Fruit fly (Drosophila melanogaster): ENCODE results near the gene Snmp1.

Snmp1 gene

dm6 chr3R:21163318-21163828 is 4.6 kb downstream of the Snmp1 start, which contains the start of gene CG5810 (continued):
- no peak for TF ChIP-seq HLH3B (GFP tag; IDR thresholded peaks at IDR 0.05)
- TF ChIP-seq E2f2 (GFP tag; IDR thresholded peaks at IDR 0.05), result no peak
- TF ChIP-seq esg (GFP tag; conservative IDR thresholded peaks at IDR 0.05), result no peak
- peak; percentile 93 for TF ChIP-seq B-H2 (GFP tag; optimal IDR thresholded peaks at IDR 0.05)
- no peak for TF ChIP-seq CG8388 (GFP tag; optimal IDR thresholded peaks at IDR 0.05)
- TF ChIP-seq CG11695 (GFP tag; IDR thresholded peaks at IDR 0.05), result 0 out of 3 replicates have a peak, but pooled peaks have one; percentile 9
- peak; percentile 58 for TF ChIP-seq CG17385 (GFP tag; optimal IDR thresholded peaks at IDR 0.05)
- TF ChIP-seq CG14441 (GFP tag; IDR thresholded peaks at IDR 0.05), result no peak
- TF ChIP-seq Fer1 (GFP tag; optimal IDR thresholded peaks at IDR 0.05), result peak; percentile 48
- TF ChIP-seq Atf6 (GFP tag; IDR thresholded peaks at IDR 0.05), result peak; percentile 57; the same call in 1 of the 2 replicates
- TF ChIP-seq NFAT (GFP tag; IDR thresholded peaks at IDR 0.05), result no peak
- peak; percentile 60 for TF ChIP-seq cwo (GFP tag; optimal IDR thresholded peaks at IDR 0.05)
- no peak for TF ChIP-seq gem (tag; optimal IDR thresholded peaks at IDR 0.05)
- peak; percentile 22 for TF ChIP-seq fd3F (GFP tag; optimal IDR thresholded peaks at IDR 0.05)
- no peak for TF ChIP-seq Mad (GFP tag; optimal IDR thresholded peaks at IDR 0.05)
- no peak for TF ChIP-seq tio (GFP tag; optimal IDR thresholded peaks at IDR 0.05)
- TF ChIP-seq CG2678 (tag; optimal IDR thresholded peaks at IDR 0.05), result peak; percentile 55
- no peak for TF ChIP-seq CG2129 (GFP tag; IDR thresholded peaks at IDR 0.05; ENCODE audit: partially characterized antibody)
- peak; percentile 9 for TF ChIP-seq Nf-YC (tag; optimal IDR thresholded peaks at IDR 0.05)
- no peak for TF ChIP-seq kah (GFP tag; optimal IDR thresholded peaks at IDR 0.05)
- no peak for TF ChIP-seq Hmx (GFP tag; optimal IDR thresholded peaks at IDR 0.05)
- TF ChIP-seq mirr (GFP tag; optimal IDR thresholded peaks at IDR 0.05), result peak; percentile 81
- TF ChIP-seq Nf-YB (GFP tag; optimal IDR thresholded peaks at IDR 0.05), result no peak
- no peak for TF ChIP-seq CG1233 (GFP tag; optimal IDR thresholded peaks at IDR 0.05)
- no peak for TF ChIP-seq pros (GFP tag; optimal IDR thresholded peaks at IDR 0.05)
- no peak for TF ChIP-seq trh (GFP tag; optimal IDR thresholded peaks at IDR 0.05)
- peak in 1 of 2 experiments; percentile 66 for TF ChIP-seq Pdp1 (GFP tag; optimal IDR thresholded peaks at IDR 0.05)
- TF ChIP-seq crol (GFP tag; IDR thresholded peaks at IDR 0.05), result no peak
- peak; percentile 28 for TF ChIP-seq CG6813 (GFP tag; optimal IDR thresholded peaks at IDR 0.05)
- TF ChIP-seq CG11560 (tag; IDR thresholded peaks at IDR 0.05), result no peak
- no peak for TF ChIP-seq ttk (GFP tag; IDR thresholded peaks at IDR 0.05)
- TF ChIP-seq Usf (GFP tag; optimal IDR thresholded peaks at IDR 0.05), result no peak
- no peak for TF ChIP-seq mam (GFP tag; optimal IDR thresholded peaks at IDR 0.05)
- TF ChIP-seq unpg (GFP tag; optimal IDR thresholded peaks at IDR 0.05), result peak; percentile 10
- no peak for TF ChIP-seq onecut (GFP tag; IDR thresholded peaks at IDR 0.05)
- peak; percentile 31 for TF ChIP-seq CG13296 (GFP tag; optimal IDR thresholded peaks at IDR 0.05)
- no peak for TF ChIP-seq CG15011 (GFP tag; optimal IDR thresholded peaks at IDR 0.05)
- TF ChIP-seq HmgZ (tag; optimal IDR thresholded peaks at IDR 0.05), result peak; percentile 90
- TF ChIP-seq CG12071 (GFP tag; optimal IDR thresholded peaks at IDR 0.05), result peak; percentile 12
- no peak for TF ChIP-seq CG12391 (tag; optimal IDR thresholded peaks at IDR 0.05)
- TF ChIP-seq CG17568 (GFP tag; optimal IDR thresholded peaks at IDR 0.05), result peak; percentile 86
- TF ChIP-seq CG17361 (GFP tag; IDR thresholded peaks at IDR 0.05), result no peak
- TF ChIP-seq cato (GFP tag; optimal IDR thresholded peaks at IDR 0.05; ENCODE audit: borderline replicate concordance), result no peak
- no peak for TF ChIP-seq bsh (GFP tag; optimal IDR thresholded peaks at IDR 0.05)
- no peak for TF ChIP-seq ro (GFP tag; IDR thresholded peaks at IDR 0.05)
- TF ChIP-seq D (optimal IDR thresholded peaks at IDR 0.05), result no peak
- no peak for TF ChIP-seq D (GFP tag; optimal IDR thresholded peaks at IDR 0.05)
- TF ChIP-seq CG17912 (GFP tag; optimal IDR thresholded peaks at IDR 0.05), result peak; percentile 33
- TF ChIP-seq Dad (GFP tag; optimal IDR thresholded peaks at IDR 0.05), result no peak
- no peak for TF ChIP-seq Xbp1 (GFP tag; optimal IDR thresholded peaks at IDR 0.05)
- no peak for TF ChIP-seq CG9727 (GFP tag; optimal IDR thresholded peaks at IDR 0.05)
